Worm (Caenorhabditis elegans): ENCODE data around the gene pot-2.

The pot-2 gene

ce11 chrII:14561549-14562115, 37.7 kb downstream of the pot-2 start, which contains the start of gene mog-4:
TSS of gene mog-4 (minus strand) at chrII:14561599.
- TF ChIP-seq lsy-2 (tag; optimal IDR thresholded peaks at IDR 0.05) = peak; percentile 96 to 99
- peak; percentile 92 for TF ChIP-seq nhr-77 (tag; optimal IDR thresholded peaks at IDR 0.05)
- peak; percentile 73 for TF ChIP-seq nhr-6 (tag; optimal IDR thresholded peaks at IDR 0.05)
- TF ChIP-seq fos-1 (tag; optimal IDR thresholded peaks at IDR 0.05) = peak; percentile 81
- TF ChIP-seq nhr-21 (tag; optimal IDR thresholded peaks at IDR 0.05) = peak; percentile 91
- TF ChIP-seq nhr-129 (tag; optimal IDR thresholded peaks at IDR 0.05) = peak; percentile 69
- peak; percentile 46 for TF ChIP-seq ztf-4 (tag; optimal IDR thresholded peaks at IDR 0.05)
- peak; percentile 74 for TF ChIP-seq ZK546.5 (tag; optimal IDR thresholded peaks at IDR 0.05)
- peak; percentile 21 for TF ChIP-seq R02D3.7 (tag; optimal IDR thresholded peaks at IDR 0.05)
- peak; percentile 87 for TF ChIP-seq crh-2 (tag; optimal IDR thresholded peaks at IDR 0.05)
- peak; percentile 94 for TF ChIP-seq F13H6.1 (tag; optimal IDR thresholded peaks at IDR 0.05)
- TF ChIP-seq unc-55 (GFP tag; optimal IDR thresholded peaks at IDR 0.05) = peak; percentile 84
- TF ChIP-seq snpc-4 (tag; optimal IDR thresholded peaks at IDR 0.05) = peak; percentile 60
- peak; percentile 92 for TF ChIP-seq lin-13 (GFP tag; optimal IDR thresholded peaks at IDR 0.05)
- TF ChIP-seq nhr-25 (tag; optimal IDR thresholded peaks at IDR 0.05) = peak; percentile 87
- peak; percentile 67 for TF ChIP-seq mab-5 (tag; optimal IDR thresholded peaks at IDR 0.05)
- peak; percentile 85 for TF ChIP-seq C34F6.9 (tag; optimal IDR thresholded peaks at IDR 0.05)
- peak; percentile 67 for TF ChIP-seq nhr-237 (tag; optimal IDR thresholded peaks at IDR 0.05)
- peak; percentile 17 for TF ChIP-seq sem-4 (tag; optimal IDR thresholded peaks at IDR 0.05)
- TF ChIP-seq sma-3 (GFP tag; optimal IDR thresholded peaks at IDR 0.05) = peak; percentile 99
- TF ChIP-seq zag-1 (tag; optimal IDR thresholded peaks at IDR 0.05) = peak; percentile 56
- TF ChIP-seq Y55F3AM.14 (GFP tag; optimal IDR thresholded peaks at IDR 0.05) = peak; percentile 87
- peak; percentile 81 for TF ChIP-seq gmeb-1 (tag; optimal IDR thresholded peaks at IDR 0.05)
- TF ChIP-seq mdl-1 (tag; optimal IDR thresholded peaks at IDR 0.05) = peak in 1 of 2 experiments; percentile 80

ce11 chrII:14563766-14564370, 39.9 kb downstream of the pot-2 start:
- TF ChIP-seq unc-55 (GFP tag; optimal IDR thresholded peaks at IDR 0.05) (peak; percentile 23), sma-3 (GFP tag; optimal IDR thresholded peaks at IDR 0.05) (peak; percentile 27), lsy-2 (tag; optimal IDR thresholded peaks at IDR 0.05) (peak; percentile 16 to 93)

ce11 chrII:14567811-14568210, 43.8 kb downstream of the pot-2 start:
- TF ChIP-seq skn-1 (tag; optimal IDR thresholded peaks at IDR 0.05) (no peak), snpc-4 (tag; optimal IDR thresholded peaks at IDR 0.05) (no peak), crh-2 (tag; optimal IDR thresholded peaks at IDR 0.05) (no peak), lsy-2 (tag; optimal IDR thresholded peaks at IDR 0.05) (no peak), F13H6.1 (tag; optimal IDR thresholded peaks at IDR 0.05) (no peak), unc-62 (GFP tag; optimal IDR thresholded peaks at IDR 0.05) (no peak), gmeb-1 (tag; optimal IDR thresholded peaks at IDR 0.05) (no peak), ztf-11 (tag; optimal IDR thresholded peaks at IDR 0.05) (no peak), aly-2 (tag; optimal IDR thresholded peaks at IDR 0.05) (no peak), sma-3 (GFP tag; optimal IDR thresholded peaks at IDR 0.05) (no peak), sem-4 (tag; optimal IDR thresholded peaks at IDR 0.05) (no peak), unc-55 (GFP tag; optimal IDR thresholded peaks at IDR 0.05) (no peak), alr-1 (tag; optimal IDR thresholded peaks at IDR 0.05) (no peak), nhr-129 (tag; optimal IDR thresholded peaks at IDR 0.05) (no peak), mab-5 (tag; optimal IDR thresholded peaks at IDR 0.05) (no peak), mdl-1 (tag; optimal IDR thresholded peaks at IDR 0.05) (no peak), nhr-237 (tag; optimal IDR thresholded peaks at IDR 0.05) (no peak)

- TF ChIP-seq C34F6.9 (tag; optimal IDR thresholded peaks at IDR 0.05) (no peak), lsy-2 (tag; optimal IDR thresholded peaks at IDR 0.05) (peak in 1 of 2 experiments; percentile 34), nhr-10 (tag; optimal IDR thresholded peaks at IDR 0.05) (no peak), F13H6.1 (tag; optimal IDR thresholded peaks at IDR 0.05) (peak; percentile 28), unc-55 (GFP tag; optimal IDR thresholded peaks at IDR 0.05) (peak; percentile 19), sma-9 (GFP tag; optimal IDR thresholded peaks at IDR 0.05) (peak; percentile 5), sma-9 (tag; optimal IDR thresholded peaks at IDR 0.05) (no peak), lin-11 (tag; optimal IDR thresholded peaks at IDR 0.05) (no peak)
Observed at ce11 chrII:14569322-14569721, 45.3 kb downstream of the pot-2 start.
